Fruit fly (Drosophila melanogaster) whole organism, embryonic: Measurements from ENCODE around the gene CG1572.

Experiments
- Antp ChIP-seq: fragments of 200-800 bp; sonication (Bioruptor generic); optimal IDR thresholded peaks from 3 replicates; lab custom pipeline; 2016; ENCODE audit warnings: missing biosample characterization, missing genetic modification characterization
- Awh ChIP-seq: fragments of 200-800 bp; sonication (Bioruptor generic); IDR thresholded peaks from 2 replicates; pipeline ENCODE4, ENCODE4 v1.3.6; 2022; ENCODE audit warnings: missing biosample characterization, missing genetic modification characterization
- C15 ChIP-seq: fragments of 200-800 bp; sonication (Bioruptor generic); IDR thresholded peaks from 3 replicates; pipeline ENCODE4 v1.3.6; 2022; ENCODE audit warnings: missing biosample characterization, missing genetic modification characterization
- CG10147 ChIP-seq: fragments of 200-800 bp; sonication (Bioruptor generic); optimal IDR thresholded peaks from 2 replicates; lab custom pipeline; 2019; ENCODE audit warnings: missing biosample characterization, mild to moderate bottlenecking, missing genetic modification characterization, moderate library complexity
- CG10462 ChIP-seq: fragments of 200-800 bp; sonication (Bioruptor generic); optimal IDR thresholded peaks from 2 replicates; lab custom pipeline; 2016; ENCODE audit warnings: missing biosample characterization, missing genetic modification characterization
- CG10543 ChIP-seq: fragments of 200-800 bp; sonication (Bioruptor generic); optimal IDR thresholded peaks from 3 replicates; lab custom pipeline; 2017; ENCODE audit warnings: missing biosample characterization, mild to moderate bottlenecking, missing genetic modification characterization, moderate library complexity
- CG10959 ChIP-seq: fragments of 200-800 bp; sonication (Bioruptor generic); IDR thresholded peaks from 2 replicates; pipeline ENCODE4 v1.3.6; 2022; ENCODE audit warnings: missing biosample characterization, missing genetic modification characterization
- CG11398 ChIP-seq: fragments of 200-800 bp; sonication (Bioruptor generic); optimal IDR thresholded peaks from 2 replicates; lab custom pipeline; 2016; ENCODE audit warnings: missing biosample characterization, missing genetic modification characterization
- CG14441 ChIP-seq: fragments of 200-800 bp; sonication (Bioruptor generic); IDR thresholded peaks from 2 replicates; pipeline ENCODE4 v1.3.6; 2022; ENCODE audit warnings: missing biosample characterization, missing genetic modification characterization
- CG17328 ChIP-seq: fragments of 200-800 bp; sonication (Bioruptor generic); IDR thresholded peaks from 2 replicates; pipeline ENCODE4 v1.3.6; 2022; ENCODE audit warnings: missing biosample characterization, missing genetic modification characterization
- CG17361 ChIP-seq: fragments of 200-800 bp; sonication (Bioruptor generic); IDR thresholded peaks from 3 replicates; pipeline ENCODE4 v1.3.6; 2022; ENCODE audit warnings: missing biosample characterization, missing genetic modification characterization
- CG3838 ChIP-seq: fragments of 200-800 bp; sonication (Bioruptor generic); optimal IDR thresholded peaks from 3 replicates; lab custom pipeline; 2016; ENCODE audit warnings: missing biosample characterization, missing genetic modification characterization
- CG4360 ChIP-seq: fragments of 200-800 bp; sonication (Bioruptor generic); IDR thresholded peaks from 2 replicates; pipeline ENCODE4 v1.3.6; 2022; ENCODE audit warnings: missing biosample characterization, missing genetic modification characterization
- CG5953 ChIP-seq: fragments of 200-800 bp; sonication (Bioruptor generic); IDR thresholded peaks from 2 replicates; pipeline ENCODE4 v1.3.6; 2022; ENCODE audit warnings: missing biosample characterization, missing genetic modification characterization
- CG9727 ChIP-seq: fragments of 200-800 bp; sonication (Bioruptor generic); optimal IDR thresholded peaks from 3 replicates; lab custom pipeline; 2017; ENCODE audit warnings: missing biosample characterization, mild to moderate bottlenecking, missing genetic modification characterization
- CG9817 ChIP-seq: fragments of 200-800 bp; sonication (Bioruptor generic); optimal IDR thresholded peaks from 2 replicates; lab custom pipeline; 2018; ENCODE audit warnings: missing biosample characterization, mild to moderate bottlenecking, missing genetic modification characterization, moderate library complexity
- CHES-1-like ChIP-seq: fragments of 200-800 bp; sonication (Bioruptor generic); optimal IDR thresholded peaks from 2 replicates; lab custom pipeline; 2016; ENCODE audit warnings: missing biosample characterization, missing genetic modification characterization
- Dfd ChIP-seq, 2 experiments: fragments of >200 bp; optimal IDR thresholded peaks; 2 replicates each; lab custom pipeline; 2017; ENCODE audit warnings: missing biosample characterization in 2 of 2, missing genetic modification characterization in 2 of 2
- Doc2 ChIP-seq: fragments of 200-800 bp; sonication (Bioruptor generic); IDR thresholded peaks from 2 replicates; pipeline ENCODE4 v1.3.6; 2022; ENCODE audit warnings: missing biosample characterization, missing genetic modification characterization
- Dp ChIP-seq: fragments of 200-800 bp; sonication (Bioruptor generic); optimal IDR thresholded peaks from 2 replicates; lab custom pipeline; 2018; ENCODE audit warnings: missing biosample characterization, mild to moderate bottlenecking, missing genetic modification characterization, moderate library complexity
- Fer1 ChIP-seq: fragments of 200-800 bp; sonication (Bioruptor generic); optimal IDR thresholded peaks from 2 replicates; lab custom pipeline; 2017; ENCODE audit warnings: missing biosample characterization, mild to moderate bottlenecking, missing genetic modification characterization
- Fer3 ChIP-seq: fragments of 200-800 bp; sonication (Bioruptor generic); optimal IDR thresholded peaks from 2 replicates; lab custom pipeline; 2018; ENCODE audit warnings: missing biosample characterization, mild to moderate bottlenecking, missing genetic modification characterization, moderate library complexity
- Gug ChIP-seq: fragments of 200-800 bp; sonication (Bioruptor generic); IDR thresholded peaks from 4 replicates; pipeline ENCODE4 v1.3.6; 2022; ENCODE audit warnings: missing biosample characterization, missing genetic modification characterization
- HHEX ChIP-seq: fragments of 200-800 bp; sonication (Bioruptor generic); optimal IDR thresholded peaks from 3 replicates; lab custom pipeline; 2017; ENCODE audit warnings: missing biosample characterization, mild to moderate bottlenecking, missing genetic modification characterization, missing genetic modification reagents
- NC2α ChIP-seq: fragments of 200-800 bp; sonication (Bioruptor generic); optimal IDR thresholded peaks from 2 replicates; lab custom pipeline; 2016; ENCODE audit warnings: missing biosample characterization, missing genetic modification characterization
- NC2β ChIP-seq: fragments of 200-800 bp; sonication (Bioruptor generic); optimal IDR thresholded peaks from 2 replicates; lab custom pipeline; 2016; ENCODE audit warnings: missing biosample characterization, missing genetic modification characterization
- Rx ChIP-seq: fragments of 200-800 bp; sonication (Bioruptor generic); IDR thresholded peaks from 2 replicates; pipeline ENCODE4 v1.3.6; 2022; ENCODE audit warnings: missing biosample characterization, missing genetic modification characterization
- Usf ChIP-seq: fragments of 200-800 bp; sonication (Bioruptor generic); optimal IDR thresholded peaks from 2 replicates; lab custom pipeline; 2017; ENCODE audit warnings: missing genotype, missing biosample characterization, missing genetic modification characterization
- ara ChIP-seq: fragments of 200-800 bp; sonication (Bioruptor generic); IDR thresholded peaks from 2 replicates; pipeline ENCODE4 v1.3.6; 2022; ENCODE audit warnings: missing biosample characterization, missing genetic modification characterization
- ash1 ChIP-seq: fragments of 200-800 bp; sonication (Bioruptor generic); optimal IDR thresholded peaks from 2 replicates; lab custom pipeline; 2018; ENCODE audit warnings: missing biosample characterization, mild to moderate bottlenecking, missing genetic modification characterization
- dm ChIP-seq: fragments of 200-800 bp; sonication (Bioruptor generic); optimal IDR thresholded peaks from 3 replicates; lab custom pipeline; 2016; ENCODE audit warnings: missing biosample characterization, missing genetic modification characterization
- gsb ChIP-seq: fragments of 200-800 bp; sonication (Bioruptor generic); IDR thresholded peaks from 2 replicates; pipeline ENCODE4 v1.3.6; 2022; ENCODE audit warnings: missing biosample characterization, missing genetic modification characterization
- h ChIP-seq: fragments of >200 bp; optimal IDR thresholded peaks from 2 replicates; lab custom pipeline; 2017
- jing ChIP-seq: fragments of 200-800 bp; sonication (Bioruptor generic); optimal IDR thresholded peaks from 2 replicates; lab custom pipeline; 2018; ENCODE audit warnings: missing biosample characterization, mild to moderate bottlenecking, missing genetic modification characterization
- kay ChIP-seq: fragments of 200-800 bp; sonication (Bioruptor generic); optimal IDR thresholded peaks from 2 replicates; lab custom pipeline; 2016; ENCODE audit warnings: missing biosample characterization, missing genetic modification characterization
- lola ChIP-seq, 3 experiments: fragments of >200 bp in 2 of 3; fragments of 200-800 bp in 1 of 3; sonication (Bioruptor generic) in 1 of 3; optimal IDR thresholded peaks; 2 replicates each; lab custom pipeline; 2017 to 2019; ENCODE audit warnings: missing biosample characterization in 3 of 3, missing genetic modification characterization in 3 of 3, mild to moderate bottlenecking in 1 of 3, moderate library complexity in 1 of 3
- nerfin-1 ChIP-seq: fragments of 200-800 bp; sonication (Bioruptor generic); optimal IDR thresholded peaks from 3 replicates; lab custom pipeline; 2019; ENCODE audit warnings: missing biosample characterization, mild to moderate bottlenecking, missing genetic modification characterization, moderate library complexity
- nerfin-2 ChIP-seq: fragments of 200-800 bp; sonication (Bioruptor generic); IDR thresholded peaks from 2 replicates; pipeline ENCODE4 v1.3.6; 2022; ENCODE audit warnings: missing biosample characterization, missing genetic modification characterization; ENCODE audit not compliant: partially characterized antibody
- prd ChIP-seq, 3 experiments: fragments of >200 bp in 2 of 3; fragments of 200-800 bp in 1 of 3; sonication (Bioruptor generic) in 1 of 3; optimal IDR thresholded peaks in 2 of 3; IDR thresholded peaks in 1 of 3; 2 replicates in 2 of 3; 3 replicates in 1 of 3; pipeline versions ENCODE4 v1.3.6 to Lab custom; 2017 to 2022; ENCODE audit warnings: missing biosample characterization in 1 of 3, missing genetic modification characterization in 1 of 3
- ro ChIP-seq: fragments of 200-800 bp; sonication (Bioruptor generic); IDR thresholded peaks from 2 replicates; pipeline ENCODE4 v1.3.6; 2022; ENCODE audit warnings: missing biosample characterization, missing genetic modification characterization
- run ChIP-seq: fragments of 200-800 bp; sonication (Bioruptor generic); optimal IDR thresholded peaks from 3 replicates; lab custom pipeline; 2018; ENCODE audit warnings: missing biosample characterization, mild to moderate bottlenecking, missing genetic modification characterization
- sc ChIP-seq, 3 experiments: fragments of >200 bp in 2 of 3; fragments of 200-800 bp in 1 of 3; sonication (Bioruptor generic) in 1 of 3; optimal IDR thresholded peaks; 2 replicates in 2 of 3; 3 replicates in 1 of 3; lab custom pipeline; 2017; ENCODE audit warnings: mild to moderate bottlenecking in 1 of 3, missing biosample characterization in 1 of 3, missing genetic modification characterization in 1 of 3, missing genetic modification reagents in 1 of 3
- slbo ChIP-seq: fragments of 200-800 bp; sonication (Bioruptor generic); IDR thresholded peaks from 2 replicates; pipeline ENCODE4 v1.3.6; 2022; ENCODE audit warnings: missing biosample characterization, missing genetic modification characterization
- sqz ChIP-seq: fragments of 200-800 bp; sonication (Bioruptor generic); optimal IDR thresholded peaks from 3 replicates; lab custom pipeline; 2018; ENCODE audit warnings: missing biosample characterization, mild to moderate bottlenecking, missing genetic modification characterization
- tgo ChIP-seq: fragments of 200-800 bp; sonication (Bioruptor generic); IDR thresholded peaks from 3 replicates; pipeline ENCODE4 v1.3.6; 2022; ENCODE audit warnings: missing biosample characterization, missing genetic modification characterization
- tin ChIP-seq: fragments of 200-800 bp; sonication (Bioruptor generic); optimal IDR thresholded peaks from 3 replicates; lab custom pipeline; 2016; ENCODE audit warnings: missing biosample characterization, missing genetic modification characterization
- unpg ChIP-seq: fragments of 200-800 bp; sonication (Bioruptor generic); optimal IDR thresholded peaks from 3 replicates; lab custom pipeline; 2018; ENCODE audit warnings: missing biosample characterization, mild to moderate bottlenecking, missing genetic modification characterization, moderate library complexity
- wek ChIP-seq: fragments of 200-800 bp; sonication (Bioruptor generic); optimal IDR thresholded peaks from 3 replicates; lab custom pipeline; 2018; ENCODE audit warnings: missing biosample characterization, mild to moderate bottlenecking, missing genetic modification characterization, moderate library complexity
- zf30C ChIP-seq: fragments of 200-800 bp; sonication (Bioruptor generic); optimal IDR thresholded peaks from 3 replicates; lab custom pipeline; 2018; ENCODE audit warnings: missing biosample characterization, mild to moderate bottlenecking, missing genetic modification characterization

CG1572 gene

DNA sequence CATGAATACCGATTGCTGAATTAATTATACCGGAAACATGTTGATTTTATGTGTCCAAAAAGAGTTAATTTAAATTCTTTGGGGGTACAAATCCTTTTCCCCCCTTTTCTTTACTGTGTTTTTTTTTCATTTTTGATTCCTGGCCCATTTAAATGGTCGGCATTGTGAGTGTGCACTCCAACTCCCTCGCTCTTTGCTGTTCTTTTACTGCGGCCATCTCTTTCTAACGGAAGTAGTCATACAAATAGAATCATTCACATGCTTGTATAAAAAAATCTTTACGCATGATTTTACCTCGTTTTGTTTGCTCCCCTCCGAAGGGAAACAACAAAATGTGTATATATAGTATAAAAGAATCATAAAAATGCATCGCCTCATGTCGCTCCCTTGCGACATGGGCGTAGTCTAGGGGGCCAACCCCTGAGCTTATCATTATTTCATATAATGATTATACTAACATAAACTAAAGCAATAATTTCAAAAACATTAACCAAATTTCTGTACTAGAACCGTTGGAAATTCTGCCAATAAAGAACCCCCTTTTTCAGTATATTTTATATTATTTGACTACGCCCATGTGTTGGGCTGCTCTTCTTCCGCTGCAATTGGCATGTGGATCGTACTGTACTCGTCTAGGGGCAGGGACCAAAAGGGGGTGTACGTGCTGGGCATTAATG lies 30.3 kb downstream of the CG1572 start (continued):
- peak; percentile 47 for TF ChIP-seq wek (GFP tag; lab: Kevin White, UChicago)
- peak; percentile 58 for TF ChIP-seq CG10462
- no peak for TF ChIP-seq zf30C (GFP tag; lab: Kevin White, UChicago)
- peak; percentile 88 for TF ChIP-seq unpg (GFP tag; lab: Kevin White, UChicago)
- TF ChIP-seq prd (optimal IDR thresholded peaks at IDR 0.05; lab: Kevin White, UChicago): no peak
- peak; percentile 86 for TF ChIP-seq prd (GFP tag; IDR thresholded peaks at IDR 0.05; lab: Robert Waterston, UW)
- no peak for TF ChIP-seq Dp (GFP tag; lab: Kevin White, UChicago)
- TF ChIP-seq tgo (GFP tag; lab: Robert Waterston, UW): peak; percentile 66
- TF ChIP-seq C15 (GFP tag; lab: Robert Waterston, UW): no peak
- peak; percentile 33 for TF ChIP-seq HHEX
- TF ChIP-seq ro (GFP tag; lab: Robert Waterston, UW): peak; percentile 41; the same call in 1 of the 2 replicates
- peak; percentile 33; the same call in 1 of the 2 replicates for TF ChIP-seq slbo (GFP tag; lab: Robert Waterston, UW)
- TF ChIP-seq CG10543: peak; percentile 6
- peak in 1 of 3 experiments; percentile 93 for TF ChIP-seq lola (GFP tag; optimal IDR thresholded peaks at IDR 0.05; lab: Kevin White, UChicago)
- no peak for TF ChIP-seq dm
- TF ChIP-seq Antp (GFP tag; lab: Kevin White, UChicago): no peak
- peak; percentile 56 for TF ChIP-seq CG14441 (GFP tag; lab: Robert Waterston, UW)
- peak; percentile 72 for TF ChIP-seq sqz (GFP tag; lab: Kevin White, UChicago)
- TF ChIP-seq CG5953 (GFP tag; lab: Robert Waterston, UW): peak; percentile 43; the same call in 1 of the 2 replicates
- peak; percentile 52 for TF ChIP-seq CG9817 (tag; lab: Kevin White, UChicago)
- peak; percentile 63 for TF ChIP-seq run
- TF ChIP-seq gsb (GFP tag; lab: Robert Waterston, UW): no peak
- TF ChIP-seq CG10147: peak; percentile 48
- no peak for TF ChIP-seq Doc2
- peak; percentile 64 for TF ChIP-seq jing (GFP tag; lab: Kevin White, UChicago)
- no peak for TF ChIP-seq CG11398 (GFP tag; lab: Kevin White, UChicago)
- TF ChIP-seq CG4360: peak; percentile 59
- peak; percentile 54 for TF ChIP-seq Fer3
- TF ChIP-seq CG9727 (GFP tag; lab: Kevin White, UChicago): peak; percentile 81
- no peak for TF ChIP-seq ash1
- TF ChIP-seq nerfin-1: peak; percentile 82
- peak; percentile 79 for TF ChIP-seq CG10959 (GFP tag; lab: Robert Waterston, UW)
- peak; percentile 88 for TF ChIP-seq CG17328 (GFP tag; lab: Robert Waterston, UW)
- TF ChIP-seq CG17361 (GFP tag; lab: Robert Waterston, UW): peak; percentile 88
- no peak for TF ChIP-seq NC2α
- TF ChIP-seq h (lab: Kevin White, UChicago): no peak
- TF ChIP-seq Awh (GFP tag; lab: Robert Waterston, UW): peak; percentile 82
- no peak for TF ChIP-seq sc (optimal IDR thresholded peaks at IDR 0.05; lab: Kevin White, UChicago)
- TF ChIP-seq sc (GFP tag; optimal IDR thresholded peaks at IDR 0.05; lab: Kevin White, UChicago): peak; percentile 80
- TF ChIP-seq nerfin-2 (GFP tag; lab: Robert Waterston, UW): no peak
- peak; percentile 65 for TF ChIP-seq Usf (GFP tag; lab: Kevin White, UChicago)
- TF ChIP-seq ara (GFP tag; lab: Robert Waterston, UW): peak; percentile 90
- peak; percentile 25 for TF ChIP-seq CG3838 (GFP tag; lab: Kevin White, UChicago)
- TF ChIP-seq NC2β (GFP tag; lab: Kevin White, UChicago): peak; percentile 23
- TF ChIP-seq Gug (GFP tag; lab: Robert Waterston, UW): peak; percentile 50; the same call in 2 of the 4 replicates
- peak; percentile 39; the same call in 1 of the 2 replicates for TF ChIP-seq Rx (GFP tag; lab: Robert Waterston, UW)
- no peak for TF ChIP-seq Dfd (GFP tag; optimal IDR thresholded peaks at IDR 0.05; lab: Kevin White, UChicago)
- TF ChIP-seq kay: peak; percentile 61
- peak; percentile 32 for TF ChIP-seq Fer1 (GFP tag; lab: Kevin White, UChicago)
- TF ChIP-seq tin (GFP tag; lab: Kevin White, UChicago): peak; percentile 78
- TF ChIP-seq CHES-1-like: no peak
